Worm (Caenorhabditis elegans): ENCODE measurements around the gene F35C5.3.

The F35C5.3 gene

DNA sequence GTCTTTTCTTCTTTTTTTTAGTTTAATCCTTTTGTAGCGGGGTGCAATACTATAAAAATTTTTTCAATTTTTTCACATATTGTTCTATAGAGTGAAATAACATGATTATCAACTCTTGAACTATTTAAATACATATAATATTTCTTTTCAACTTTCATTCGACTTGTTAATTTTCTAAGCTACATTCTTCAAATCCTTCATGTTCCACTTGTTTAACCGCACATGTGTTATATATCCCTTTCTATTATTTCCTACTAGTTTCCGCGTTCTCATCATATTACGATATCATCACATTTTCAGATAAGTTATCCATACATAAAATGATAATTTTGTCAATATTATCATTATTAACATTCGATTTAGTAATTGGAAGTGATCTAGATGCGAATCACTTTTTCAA, 32.7 kb upstream of the F35C5.3 start, which contains the start of gene Y46G5A.29:
TSS of gene Y46G5A.29 (plus strand) at position 301 of the 400 bp plus-strand sequence.
- TF ChIP-seq nhr-6 (tag; optimal IDR thresholded peaks at IDR 0.05) (no peak), mdl-1 (tag; optimal IDR thresholded peaks at IDR 0.05) (no peak)

DNA sequence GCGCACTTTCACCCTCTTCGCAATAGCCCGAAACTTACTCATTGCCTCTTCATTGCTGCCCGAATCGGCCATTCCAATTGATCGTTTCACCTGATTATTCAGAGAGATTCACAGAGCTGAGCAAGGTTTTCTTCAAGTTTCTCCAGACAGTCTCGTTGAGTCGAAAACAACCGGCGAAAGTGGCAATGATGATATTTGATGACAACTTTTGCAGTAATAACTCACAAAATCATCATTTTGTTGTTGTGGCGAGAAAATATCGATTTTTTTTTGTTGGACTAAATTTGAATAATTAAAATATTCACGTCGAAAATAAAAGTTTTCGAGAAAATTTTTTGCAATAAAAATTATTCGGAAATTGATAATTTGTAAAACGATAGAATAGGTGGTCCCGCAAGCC, 23.0 kb upstream of the F35C5.3 start, which contains the start of gene snf-5:
TSS of gene snf-5 (minus strand) at position 182 of the 400 bp plus-strand sequence.
- TF ChIP-seq unc-62 (GFP tag; optimal IDR thresholded peaks at IDR 0.05): no peak
- TF ChIP-seq nhr-25 (tag; optimal IDR thresholded peaks at IDR 0.05): no peak
- no peak for TF ChIP-seq sma-3 (GFP tag; optimal IDR thresholded peaks at IDR 0.05)
- TF ChIP-seq fos-1 (tag; optimal IDR thresholded peaks at IDR 0.05): no peak
- TF ChIP-seq Y55F3AM.14 (GFP tag; optimal IDR thresholded peaks at IDR 0.05): no peak
- TF ChIP-seq nhr-12 (tag; optimal IDR thresholded peaks at IDR 0.05): no peak
- no peak for TF ChIP-seq blmp-1 (tag; optimal IDR thresholded peaks at IDR 0.05; ENCODE audit: insufficient read depth)
- no peak for TF ChIP-seq sma-9 (GFP tag; optimal IDR thresholded peaks at IDR 0.05)
- TF ChIP-seq sma-9 (tag; optimal IDR thresholded peaks at IDR 0.05): no peak
- TF ChIP-seq sem-4 (tag; optimal IDR thresholded peaks at IDR 0.05): no peak
- TF ChIP-seq nhr-11 (tag; optimal IDR thresholded peaks at IDR 0.05): no peak
- TF ChIP-seq snpc-4 (tag; optimal IDR thresholded peaks at IDR 0.05): no peak
- TF ChIP-seq lin-39 (tag; optimal IDR thresholded peaks at IDR 0.05): no peak
- TF ChIP-seq crh-2 (tag; optimal IDR thresholded peaks at IDR 0.05): no peak
- TF ChIP-seq nhr-237 (tag; optimal IDR thresholded peaks at IDR 0.05): no peak
- no peak for TF ChIP-seq alr-1 (tag; optimal IDR thresholded peaks at IDR 0.05)

DNA sequence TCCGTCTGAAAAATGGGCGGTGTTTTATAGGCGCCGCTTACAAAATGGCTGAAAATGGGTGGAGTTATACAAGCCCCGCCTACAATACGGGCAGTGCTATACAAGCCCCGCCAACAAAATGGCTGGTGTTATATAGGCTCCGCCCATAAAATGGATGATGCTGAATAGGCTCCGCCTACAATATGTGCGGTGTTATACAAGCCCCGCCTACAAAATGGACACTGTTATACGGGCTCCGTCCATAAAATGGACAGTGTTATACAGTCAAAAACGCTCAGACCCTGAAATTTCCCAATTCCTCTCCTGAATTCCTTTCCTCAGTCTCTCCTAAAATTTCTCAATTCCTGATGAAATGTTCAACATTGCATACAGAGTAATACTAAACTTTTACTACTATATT, 22.5 kb upstream of the F35C5.3 start:
- TF ChIP-seq ZK546.5 (tag; optimal IDR thresholded peaks at IDR 0.05) (no peak), peb-1 (tag; optimal IDR thresholded peaks at IDR 0.05) (no peak), snpc-4 (tag; optimal IDR thresholded peaks at IDR 0.05) (no peak), lin-13 (GFP tag; optimal IDR thresholded peaks at IDR 0.05) (no peak), nhr-129 (tag; optimal IDR thresholded peaks at IDR 0.05) (no peak), mdl-1 (tag; optimal IDR thresholded peaks at IDR 0.05) (no peak), nhr-21 (tag; optimal IDR thresholded peaks at IDR 0.05) (no peak), ceh-82 (tag; optimal IDR thresholded peaks at IDR 0.05) (no peak), blmp-1 (tag; optimal IDR thresholded peaks at IDR 0.05; ENCODE audit: insufficient read depth) (no peak), elt-1 (tag; optimal IDR thresholded peaks at IDR 0.05) (no peak), lin-39 (tag; optimal IDR thresholded peaks at IDR 0.05) (no peak), aly-2 (tag; optimal IDR thresholded peaks at IDR 0.05) (no peak)

DNA sequence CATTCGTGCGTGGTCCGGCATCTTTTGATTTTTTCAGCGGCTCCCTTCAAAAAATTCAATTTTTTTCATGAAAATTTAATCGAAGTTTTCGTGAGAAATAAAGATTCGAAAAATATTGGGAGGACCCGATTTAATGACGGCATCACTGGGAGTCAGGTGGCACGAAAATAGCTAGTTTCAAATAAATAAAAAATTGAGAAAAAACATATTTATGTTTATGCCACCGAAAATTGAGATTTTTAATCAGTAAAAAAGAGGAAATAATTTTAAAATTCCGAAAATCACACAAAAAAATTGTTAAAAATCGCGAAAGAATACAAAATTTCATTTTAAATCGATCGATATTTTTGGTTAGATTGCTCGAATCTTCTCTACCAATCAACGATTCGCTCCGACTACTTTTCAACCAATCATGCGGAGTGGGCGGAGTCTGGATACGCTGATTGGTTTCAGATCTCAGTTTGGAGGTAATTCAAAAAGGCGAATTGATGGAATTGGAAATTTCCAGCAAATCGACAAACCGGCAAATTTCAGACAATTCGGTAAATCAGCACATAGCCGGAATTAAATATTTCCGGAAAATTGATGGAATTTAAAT, 10.4 kb upstream of the F35C5.3 start, which contains the start of gene gsy-1:
TSS of gene gsy-1 (minus strand) at position 51 of the 598 bp plus-strand sequence.
- TF ChIP-seq ztf-1 (GFP tag; conservative IDR thresholded peaks at IDR 0.05) (no peak), sem-4 (tag; optimal IDR thresholded peaks at IDR 0.05) (no peak), ceh-16 (tag; optimal IDR thresholded peaks at IDR 0.05) (no peak), crh-2 (tag; optimal IDR thresholded peaks at IDR 0.05) (no peak), nhr-21 (tag; optimal IDR thresholded peaks at IDR 0.05) (no peak), F13H6.1 (tag; optimal IDR thresholded peaks at IDR 0.05) (no peak), nhr-25 (tag; optimal IDR thresholded peaks at IDR 0.05) (no peak), gmeb-1 (tag; optimal IDR thresholded peaks at IDR 0.05) (no peak), ceh-82 (tag; optimal IDR thresholded peaks at IDR 0.05) (no peak), ama-1 (optimal IDR thresholded peaks at IDR 0.05) (no peak), lin-39 (tag; optimal IDR thresholded peaks at IDR 0.05) (no peak), lin-13 (GFP tag; optimal IDR thresholded peaks at IDR 0.05) (no peak), egl-27 (tag; optimal IDR thresholded peaks at IDR 0.05) (no peak), alr-1 (tag; optimal IDR thresholded peaks at IDR 0.05) (no peak), C34F6.9 (tag; optimal IDR thresholded peaks at IDR 0.05) (no peak), nhr-77 (tag; optimal IDR thresholded peaks at IDR 0.05) (no peak), lin-11 (tag; optimal IDR thresholded peaks at IDR 0.05) (no peak), skn-1 (tag; optimal IDR thresholded peaks at IDR 0.05) (no peak)

DNA sequence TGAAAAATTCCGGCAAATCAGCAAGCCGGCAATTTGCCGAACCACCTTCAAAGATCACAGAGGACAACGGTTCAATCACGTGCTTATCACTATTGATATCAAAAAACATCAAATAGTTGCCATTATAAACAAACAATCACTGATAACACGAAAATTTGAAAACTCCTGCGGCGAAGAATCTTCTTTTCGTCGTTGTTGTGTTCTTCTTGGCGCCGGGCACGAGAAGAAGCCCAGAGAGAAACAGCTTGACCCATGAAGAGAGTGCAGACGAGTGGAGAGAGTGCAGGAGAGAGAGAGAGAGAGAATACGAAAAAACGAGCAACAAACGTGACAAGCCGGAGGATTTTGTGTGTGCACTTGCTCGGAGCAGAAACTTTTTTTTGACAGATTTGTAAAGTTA, 9.9 kb upstream of the F35C5.3 start:
- TF ChIP-seq ama-1 (optimal IDR thresholded peaks at IDR 0.05): no peak
- no peak for TF ChIP-seq ztf-11 (tag; optimal IDR thresholded peaks at IDR 0.05)
- peak; percentile 74 for TF ChIP-seq nhr-129 (tag; optimal IDR thresholded peaks at IDR 0.05)
- peak; percentile 26 for TF ChIP-seq sma-3 (GFP tag; optimal IDR thresholded peaks at IDR 0.05)
- peak; percentile 10 to 81 for TF ChIP-seq mdl-1 (tag; optimal IDR thresholded peaks at IDR 0.05)
- TF ChIP-seq zag-1 (tag; optimal IDR thresholded peaks at IDR 0.05): no peak
- peak; percentile 18 for TF ChIP-seq unc-55 (GFP tag; optimal IDR thresholded peaks at IDR 0.05)
- TF ChIP-seq nhr-25 (tag; optimal IDR thresholded peaks at IDR 0.05): no peak
- peak; percentile 84 for TF ChIP-seq F13H6.1 (tag; optimal IDR thresholded peaks at IDR 0.05)
- no peak for TF ChIP-seq lin-13 (GFP tag; optimal IDR thresholded peaks at IDR 0.05)
- no peak for TF ChIP-seq unc-39 (tag; optimal IDR thresholded peaks at IDR 0.05)
- TF ChIP-seq snpc-4 (tag; optimal IDR thresholded peaks at IDR 0.05): no peak
- no peak for TF ChIP-seq nhr-6 (tag; optimal IDR thresholded peaks at IDR 0.05)
- peak; percentile 79 for TF ChIP-seq fos-1 (tag; optimal IDR thresholded peaks at IDR 0.05)
- peak; percentile 66 for TF ChIP-seq crh-2 (tag; optimal IDR thresholded peaks at IDR 0.05)
- TF ChIP-seq ztf-1 (GFP tag; conservative IDR thresholded peaks at IDR 0.05): no peak
- peak; percentile 43 for TF ChIP-seq C34F6.9 (tag; optimal IDR thresholded peaks at IDR 0.05)
- TF ChIP-seq mab-5 (tag; optimal IDR thresholded peaks at IDR 0.05): no peak
- no peak for TF ChIP-seq skn-1 (tag; optimal IDR thresholded peaks at IDR 0.05)
- TF ChIP-seq nhr-12 (tag; optimal IDR thresholded peaks at IDR 0.05): no peak
- TF ChIP-seq lin-11 (tag; optimal IDR thresholded peaks at IDR 0.05): no peak
- no peak for TF ChIP-seq nhr-21 (tag; optimal IDR thresholded peaks at IDR 0.05)
- TF ChIP-seq sma-9 (GFP tag; optimal IDR thresholded peaks at IDR 0.05): peak; percentile 66
- TF ChIP-seq sma-9 (tag; optimal IDR thresholded peaks at IDR 0.05): no peak
- TF ChIP-seq ztf-4 (tag; optimal IDR thresholded peaks at IDR 0.05): no peak
- peak in 1 of 2 experiments; percentile 50 for TF ChIP-seq lsy-2 (tag; optimal IDR thresholded peaks at IDR 0.05)

Measured in whole organism, L2 larva.